Worm (Caenorhabditis elegans): Measurements from ENCODE around the gene eif-3.B.
A peak's percentile ranks its signal among the peaks of the same experiment; 100 is the strongest.

Gene eif-3.B

ce11 chrII:14794935-14795454 lies at the start of gene eif-3.B:
Gene eif-3.B, plus strand, starts transcription at chrII:14795404.
- TF ChIP-seq scrt-1 (GFP tag; IDR thresholded peaks at IDR 0.05) (no peak), flt-1 (GFP tag; IDR thresholded peaks at IDR 0.05) (no peak), F13C5.2 (tag; optimal IDR thresholded peaks at IDR 0.05) (peak; percentile 79), ets-7 (tag; optimal IDR thresholded peaks at IDR 0.05) (peak; percentile 30), ceh-13 (GFP tag; optimal IDR thresholded peaks at IDR 0.05) (no peak), tbx-37 (GFP tag; conservative IDR thresholded peaks at IDR 0.05) (peak; percentile 93), hmg-4 (GFP tag; optimal IDR thresholded peaks at IDR 0.05) (peak; percentile 53), ceh-36 (tag; optimal IDR thresholded peaks at IDR 0.05) (no peak), aly-1 (tag; optimal IDR thresholded peaks at IDR 0.05) (no peak), B0310.2 (tag; optimal IDR thresholded peaks at IDR 0.05) (peak; percentile 3), pes-1 (GFP tag; IDR thresholded peaks at IDR 0.05) (peak; percentile 78), hmbx-1 (tag; optimal IDR thresholded peaks at IDR 0.05) (no peak), sea-1 (GFP tag; conservative IDR thresholded peaks at IDR 0.05) (0 out of 2 replicates have a peak, but pooled peaks have one; percentile 34), ama-1 (optimal IDR thresholded peaks at IDR 0.05) (no peak), hnd-1 (tag; optimal IDR thresholded peaks at IDR 0.05) (no peak), tbx-11 (GFP tag; IDR thresholded peaks at IDR 0.05) (peak; percentile 52; the same call in 1 of the 2 replicates), tra-4 (tag; optimal IDR thresholded peaks at IDR 0.05) (no peak)

ce11 chrII:14752187-14752959 lies 42.8 kb upstream of the eif-3.B start, which contains the start of gene smg-9:
Gene smg-9, minus strand, starts transcription at chrII:14752849.
- TF ChIP-seq hnd-1 (tag; optimal IDR thresholded peaks at IDR 0.05) (no peak), scrt-1 (GFP tag; IDR thresholded peaks at IDR 0.05) (0 out of 2 replicates have a peak, but pooled peaks have one; percentile 25), ceh-36 (tag; optimal IDR thresholded peaks at IDR 0.05) (no peak)

ce11 chrII:14753246-14753645 lies 42.0 kb upstream of the eif-3.B start:
- no peak for TF ChIP-seq hmbx-1 (tag; optimal IDR thresholded peaks at IDR 0.05)
- TF ChIP-seq pes-1 (GFP tag; IDR thresholded peaks at IDR 0.05), result no peak
- TF ChIP-seq ceh-13 (GFP tag; optimal IDR thresholded peaks at IDR 0.05), result no peak
- TF ChIP-seq ceh-36 (tag; optimal IDR thresholded peaks at IDR 0.05), result no peak
- no peak for TF ChIP-seq flt-1 (GFP tag; IDR thresholded peaks at IDR 0.05)
- TF ChIP-seq ets-7 (tag; optimal IDR thresholded peaks at IDR 0.05), result no peak

- TF ChIP-seq F13C5.2 (tag; optimal IDR thresholded peaks at IDR 0.05) (no peak), pes-1 (GFP tag; IDR thresholded peaks at IDR 0.05) (no peak), ama-1 (optimal IDR thresholded peaks at IDR 0.05) (no peak), ets-7 (tag; optimal IDR thresholded peaks at IDR 0.05) (no peak), tbx-37 (GFP tag; conservative IDR thresholded peaks at IDR 0.05) (no peak), flt-1 (GFP tag; IDR thresholded peaks at IDR 0.05) (no peak), aly-1 (tag; optimal IDR thresholded peaks at IDR 0.05) (no peak), tra-4 (tag; optimal IDR thresholded peaks at IDR 0.05) (no peak), ceh-13 (GFP tag; optimal IDR thresholded peaks at IDR 0.05) (no peak), hmbx-1 (tag; optimal IDR thresholded peaks at IDR 0.05) (no peak), B0310.2 (tag; optimal IDR thresholded peaks at IDR 0.05) (no peak), ceh-36 (tag; optimal IDR thresholded peaks at IDR 0.05) (no peak), tbx-11 (GFP tag; IDR thresholded peaks at IDR 0.05) (no peak), scrt-1 (GFP tag; IDR thresholded peaks at IDR 0.05) (no peak), sea-1 (GFP tag; conservative IDR thresholded peaks at IDR 0.05) (no peak), hnd-1 (tag; optimal IDR thresholded peaks at IDR 0.05) (no peak), hmg-4 (GFP tag; optimal IDR thresholded peaks at IDR 0.05) (no peak)
These were observed 41.1 kb upstream of the eif-3.B start, which contains the start of the genes tac-1 and Y54E2A.4 for ce11 chrII:14753858-14754750. Gene tac-1, minus strand, starts transcription at chrII:14753877. Gene Y54E2A.4, plus strand, starts transcription at chrII:14754622.

ce11 chrII:14757711-14758110 lies 37.5 kb upstream of the eif-3.B start, which contains the start of gene Y54E2A.5:
Gene Y54E2A.5, minus strand, starts transcription at chrII:14757811.
- TF ChIP-seq F13C5.2 (tag; optimal IDR thresholded peaks at IDR 0.05) (no peak), ceh-36 (tag; optimal IDR thresholded peaks at IDR 0.05) (no peak), hmg-4 (GFP tag; optimal IDR thresholded peaks at IDR 0.05) (no peak)

- TF ChIP-seq pes-1 (GFP tag; IDR thresholded peaks at IDR 0.05), result 0 out of 2 replicates have a peak, but pooled peaks have one; percentile 48
These were observed 29.5 kb upstream of the eif-3.B start for ce11 chrII:14765697-14766096.

ce11 chrII:14768804-14769203 lies 26.4 kb upstream of the eif-3.B start:
- TF ChIP-seq flt-1 (GFP tag; IDR thresholded peaks at IDR 0.05) (no peak), scrt-1 (GFP tag; IDR thresholded peaks at IDR 0.05) (no peak), ceh-13 (GFP tag; optimal IDR thresholded peaks at IDR 0.05) (no peak), sea-1 (GFP tag; conservative IDR thresholded peaks at IDR 0.05) (no peak), ets-7 (tag; optimal IDR thresholded peaks at IDR 0.05) (no peak), B0310.2 (tag; optimal IDR thresholded peaks at IDR 0.05) (no peak)
